Worm (Caenorhabditis elegans) whole organism, late embryonic: ENCODE data around the gene aexr-1.

ENCODE experiments used
- C08G9.2 ChIP-seq: sonication (generic microtip); optimal IDR thresholded peaks from 2 replicates; lab custom pipeline; 2016; ENCODE audit warnings: mild to moderate bottlenecking, missing genetic modification characterization, moderate library complexity, missing compliant biosample characterization
- F13H6.1 ChIP-seq: sonication (generic microtip); optimal IDR thresholded peaks from 2 replicates; lab custom pipeline; 2016; ENCODE audit warnings: missing genetic modification characterization, missing compliant biosample characterization
- K09A11.1 ChIP-seq: sonication (generic microtip); optimal IDR thresholded peaks from 2 replicates; lab custom pipeline; 2017; ENCODE audit warnings: antibody characterized with exemption, mild to moderate bottlenecking, missing genetic modification characterization, missing compliant biosample characterization; ENCODE audit not compliant: insufficient read depth
- ceh-18 ChIP-seq: sonication (generic microtip); optimal IDR thresholded peaks from 2 replicates; lab custom pipeline; 2016; ENCODE audit warnings: missing genetic modification characterization, missing compliant biosample characterization
- ceh-19 ChIP-seq: fragments of 200-800 bp; sonication (Bioruptor generic); optimal IDR thresholded peaks from 2 replicates; lab custom pipeline; 2018; ENCODE audit warnings: mild to moderate bottlenecking, missing genetic modification characterization, missing compliant biosample characterization
- ceh-2 ChIP-seq: sonication (generic microtip); optimal IDR thresholded peaks from 2 replicates; lab custom pipeline; 2016; ENCODE audit warnings: missing genotype, missing genetic modification characterization, missing compliant biosample characterization
- ceh-22 ChIP-seq: sonication (generic microtip); optimal IDR thresholded peaks from 2 replicates; lab custom pipeline; 2017; ENCODE audit warnings: missing biosample characterization, missing genetic modification characterization
- ceh-30 ChIP-seq: fragments of 150-350 bp; optimal IDR thresholded peaks from 2 replicates; lab custom pipeline; 2014; ENCODE audit warnings: missing biosample characterization, missing genetic modification characterization
- ceh-31 ChIP-seq: sonication (generic microtip); optimal IDR thresholded peaks from 2 replicates; lab custom pipeline; 2016; ENCODE audit warnings: missing genetic modification characterization, missing compliant biosample characterization
- ceh-34 ChIP-seq: sonication (generic microtip); optimal IDR thresholded peaks from 2 replicates; lab custom pipeline; 2016; ENCODE audit warnings: mild to moderate bottlenecking, missing genetic modification characterization, missing compliant biosample characterization
- ceh-45 ChIP-seq: fragments of 200-800 bp; sonication (Bioruptor generic); IDR thresholded peaks from 2 replicates; pipeline ENCODE4 v1.3.6; 2022; ENCODE audit warnings: missing genetic modification reagents, missing genetic modification characterization, missing compliant biosample characterization
- ceh-48 ChIP-seq: sonication (generic microtip); optimal IDR thresholded peaks from 2 replicates; lab custom pipeline; 2016; ENCODE audit warnings: missing genetic modification characterization, inconsistent platforms, missing compliant biosample characterization
- ceh-6 ChIP-seq: fragments of 200-800 bp; sonication (Bioruptor generic); optimal IDR thresholded peaks from 2 replicates; lab custom pipeline; 2018; ENCODE audit warnings: mild to moderate bottlenecking, missing genetic modification characterization, missing compliant biosample characterization
- dmd-4 ChIP-seq: sonication (generic microtip); optimal IDR thresholded peaks from 2 replicates; lab custom pipeline; 2016; ENCODE audit warnings: borderline replicate concordance, missing genetic modification characterization, missing compliant biosample characterization
- elt-2 ChIP-seq: sonication (generic microtip); optimal IDR thresholded peaks from 2 replicates; lab custom pipeline; 2016; ENCODE audit warnings: missing genetic modification reagents, missing genetic modification characterization, missing compliant biosample characterization
- ets-4 ChIP-seq: sonication (generic microtip); optimal IDR thresholded peaks from 2 replicates; lab custom pipeline; 2016; ENCODE audit warnings: missing genetic modification characterization, missing compliant biosample characterization
- eyg-1 ChIP-seq: sonication (generic microtip); optimal IDR thresholded peaks from 2 replicates; lab custom pipeline; 2016; ENCODE audit warnings: missing genotype, missing genetic modification characterization, missing compliant biosample characterization
- fax-1 ChIP-seq: sonication (generic microtip); optimal IDR thresholded peaks from 2 replicates; lab custom pipeline; 2016; ENCODE audit warnings: missing genotype, missing genetic modification characterization, missing compliant biosample characterization
- hlh-15 ChIP-seq: sonication (generic microtip); optimal IDR thresholded peaks from 2 replicates; lab custom pipeline; 2016; ENCODE audit warnings: missing genetic modification characterization, missing compliant biosample characterization
- lim-6 ChIP-seq: sonication (generic microtip); optimal IDR thresholded peaks from 2 replicates; lab custom pipeline; 2016; ENCODE audit warnings: missing genetic modification characterization, missing compliant biosample characterization
- lin-11 ChIP-seq: fragments of 200-800 bp; sonication (Bioruptor generic); optimal IDR thresholded peaks from 2 replicates; lab custom pipeline; 2018; ENCODE audit warnings: mild to moderate bottlenecking, missing genetic modification characterization, missing compliant biosample characterization
- nhr-11 ChIP-seq: fragments of 150-350 bp; optimal IDR thresholded peaks from 2 replicates; lab custom pipeline; 2014; ENCODE audit warnings: missing biosample characterization, missing genetic modification characterization
- nhr-232 ChIP-seq: sonication (generic microtip); optimal IDR thresholded peaks from 2 replicates; lab custom pipeline; 2016; ENCODE audit warnings: missing genetic modification characterization, missing compliant biosample characterization
- npax-4 ChIP-seq: sonication (generic microtip); optimal IDR thresholded peaks from 2 replicates; lab custom pipeline; 2016; ENCODE audit warnings: missing genetic modification characterization, missing compliant biosample characterization
- pat-9 ChIP-seq: fragments of 200-800 bp; sonication (Bioruptor generic); optimal IDR thresholded peaks from 2 replicates; lab custom pipeline; 2018; ENCODE audit warnings: mild to moderate bottlenecking, missing genetic modification characterization, moderate library complexity, missing compliant biosample characterization
- pha-2 ChIP-seq: sonication (generic microtip); optimal IDR thresholded peaks from 2 replicates; lab custom pipeline; 2017; ENCODE audit warnings: mild to moderate bottlenecking, missing genetic modification characterization, missing compliant biosample characterization
- pha-4 ChIP-seq: fragments of 150-350 bp; optimal IDR thresholded peaks from 2 replicates; lab custom pipeline; 2018; ENCODE audit warnings: missing biosample characterization, missing genetic modification reagents, missing genetic modification characterization
- pqm-1 ChIP-seq: sonication (generic microtip); optimal IDR thresholded peaks from 2 replicates; lab custom pipeline; 2016; ENCODE audit warnings: missing genetic modification characterization, missing compliant biosample characterization
- pros-1 ChIP-seq: fragments of 150-350 bp; optimal IDR thresholded peaks from 2 replicates; lab custom pipeline; 2014; ENCODE audit warnings: missing biosample characterization, missing genetic modification reagents, missing genetic modification characterization
- rnt-1 ChIP-seq: sonication (generic microtip); optimal IDR thresholded peaks from 2 replicates; lab custom pipeline; 2016; ENCODE audit warnings: missing genetic modification characterization, missing compliant biosample characterization
- sdc-2 ChIP-seq: sonication (generic microtip); optimal IDR thresholded peaks from 2 replicates; lab custom pipeline; 2016; ENCODE audit warnings: missing genotype, missing genetic modification characterization, missing compliant biosample characterization
- sox-2 ChIP-seq: fragments of 200-800 bp; sonication (Bioruptor generic); IDR thresholded peaks from 2 replicates; pipeline ENCODE4 v1.3.6; 2022; ENCODE audit warnings: missing genetic modification reagents, missing genetic modification characterization, missing compliant biosample characterization
- tbx-2 ChIP-seq: sonication (generic microtip); optimal IDR thresholded peaks from 2 replicates; lab custom pipeline; 2016; ENCODE audit warnings: missing genetic modification characterization, missing compliant biosample characterization
- tbx-7 ChIP-seq: sonication (generic microtip); optimal IDR thresholded peaks from 2 replicates; lab custom pipeline; 2016; ENCODE audit warnings: missing genotype, missing genetic modification characterization, missing compliant biosample characterization
- ttx-3 ChIP-seq: sonication (generic microtip); optimal IDR thresholded peaks from 2 replicates; lab custom pipeline; 2016; ENCODE audit warnings: missing genetic modification reagents, missing genetic modification characterization, missing compliant biosample characterization
- unc-3 ChIP-seq, 2 experiments: fragments of 200-800 bp in 1 of 2; sonication (Bioruptor generic) in 1 of 2; sonication (generic microtip) in 1 of 2; conservative IDR thresholded peaks in 1 of 2; optimal IDR thresholded peaks in 1 of 2; 2 replicates each; pipeline versions ENCODE4 v1.3.6 to Lab custom; 2016 to 2022; ENCODE audit warnings: missing compliant biosample characterization in 2 of 2, missing genetic modification characterization in 2 of 2, missing genetic modification reagents in 1 of 2
- unc-42 ChIP-seq: sonication (generic microtip); optimal IDR thresholded peaks from 2 replicates; lab custom pipeline; 2016; ENCODE audit warnings: missing genotype, missing genetic modification characterization, missing compliant biosample characterization
- unc-55 ChIP-seq: sonication (generic microtip); optimal IDR thresholded peaks from 2 replicates; lab custom pipeline; 2017; ENCODE audit warnings: missing biosample characterization, missing genetic modification reagents, missing genetic modification characterization
- ztf-16 ChIP-seq: sonication (generic microtip); optimal IDR thresholded peaks from 2 replicates; lab custom pipeline; 2017; ENCODE audit warnings: missing genetic modification characterization, missing compliant biosample characterization

The aexr-1 gene

DNA sequence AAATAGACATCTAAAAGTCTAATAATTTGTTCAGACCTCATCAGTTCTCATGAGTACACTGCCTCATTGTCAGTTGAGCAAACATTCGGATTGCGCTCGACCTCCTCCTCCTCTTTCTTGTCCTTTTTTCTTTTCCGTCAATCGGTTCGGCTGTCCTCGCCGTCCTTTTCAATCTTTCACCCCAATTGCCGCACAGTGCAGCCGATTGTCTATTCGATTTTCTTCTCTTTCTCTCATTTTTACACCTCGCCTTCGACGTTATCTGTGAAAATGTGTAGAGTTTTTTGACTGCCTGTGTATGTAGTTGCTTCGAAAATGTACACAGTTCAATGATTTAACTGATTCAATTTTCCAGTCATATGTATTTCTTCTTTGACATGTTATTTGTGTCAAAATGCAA, 18.1 kb upstream of the aexr-1 start:
- no peak for TF ChIP-seq ztf-16 (tag; lab: Kevin White, UChicago)
- no peak for TF ChIP-seq K09A11.1 (tag; lab: Kevin White, UChicago)
- TF ChIP-seq npax-4 = no peak
- no peak for TF ChIP-seq unc-3 (GFP tag; conservative IDR thresholded peaks at IDR 0.05; lab: Robert Waterston, UW)
- TF ChIP-seq unc-3 (tag; optimal IDR thresholded peaks at IDR 0.05; lab: Kevin White, UChicago) = no peak
- no peak for TF ChIP-seq ceh-18 (tag; lab: Kevin White, UChicago)
- no peak for TF ChIP-seq eyg-1 (tag; lab: Kevin White, UChicago)
- TF ChIP-seq C08G9.2 (tag; lab: Kevin White, UChicago) = no peak
- TF ChIP-seq pha-4 (tag; lab: Kevin White, UChicago) = no peak
- no peak for TF ChIP-seq nhr-232 (tag; lab: Kevin White, UChicago)
- no peak for TF ChIP-seq lim-6 (tag; lab: Kevin White, UChicago)
- TF ChIP-seq unc-42 = no peak
- TF ChIP-seq pha-2 = no peak
- TF ChIP-seq dmd-4 (tag; lab: Kevin White, UChicago) = no peak

DNA sequence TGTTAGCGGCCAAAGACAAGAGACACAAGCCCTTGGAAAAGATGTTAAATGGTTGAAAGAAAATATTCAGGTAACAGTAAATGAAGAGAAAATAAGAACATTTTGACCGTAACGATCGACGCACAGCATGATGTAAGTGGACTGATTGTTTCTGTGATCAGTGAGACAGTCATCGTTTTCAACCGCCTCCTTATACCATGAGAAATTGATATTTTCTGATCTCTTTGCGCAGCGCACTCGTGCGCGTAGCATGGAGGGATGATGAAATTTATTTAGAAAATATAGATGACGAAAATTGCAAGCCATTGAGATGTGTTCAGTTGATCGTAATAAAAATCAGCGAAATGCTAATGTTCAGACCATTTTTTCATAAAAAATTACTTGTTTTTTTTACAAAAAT, 14.5 kb upstream of the aexr-1 start:
- TF ChIP-seq C08G9.2 (tag; lab: Kevin White, UChicago) = no peak
- no peak for TF ChIP-seq sdc-2 (tag; lab: Kevin White, UChicago)
- TF ChIP-seq ceh-22 (tag; lab: Kevin White, UChicago) = no peak
- TF ChIP-seq pha-4 (tag; lab: Kevin White, UChicago) = no peak
- TF ChIP-seq tbx-2 = no peak
- no peak for TF ChIP-seq ceh-2 (tag; lab: Kevin White, UChicago)
- no peak for TF ChIP-seq dmd-4 (tag; lab: Kevin White, UChicago)
- no peak for TF ChIP-seq lin-11 (tag; lab: Kevin White, UChicago)
- TF ChIP-seq sox-2 (GFP tag; lab: Robert Waterston, UW) = no peak
- TF ChIP-seq ceh-19 (GFP tag; lab: Kevin White, UChicago) = no peak
- TF ChIP-seq ceh-48 (tag; lab: Kevin White, UChicago) = no peak
- TF ChIP-seq nhr-11 = no peak
- TF ChIP-seq ztf-16 (tag; lab: Kevin White, UChicago) = no peak
- TF ChIP-seq ceh-45 (GFP tag; lab: Robert Waterston, UW) = no peak
- TF ChIP-seq pros-1 (tag; lab: Kevin White, UChicago) = no peak
- TF ChIP-seq ceh-30 (tag; lab: Kevin White, UChicago) = no peak
- TF ChIP-seq ets-4 = no peak
- TF ChIP-seq F13H6.1 (tag; lab: Kevin White, UChicago) = no peak

DNA sequence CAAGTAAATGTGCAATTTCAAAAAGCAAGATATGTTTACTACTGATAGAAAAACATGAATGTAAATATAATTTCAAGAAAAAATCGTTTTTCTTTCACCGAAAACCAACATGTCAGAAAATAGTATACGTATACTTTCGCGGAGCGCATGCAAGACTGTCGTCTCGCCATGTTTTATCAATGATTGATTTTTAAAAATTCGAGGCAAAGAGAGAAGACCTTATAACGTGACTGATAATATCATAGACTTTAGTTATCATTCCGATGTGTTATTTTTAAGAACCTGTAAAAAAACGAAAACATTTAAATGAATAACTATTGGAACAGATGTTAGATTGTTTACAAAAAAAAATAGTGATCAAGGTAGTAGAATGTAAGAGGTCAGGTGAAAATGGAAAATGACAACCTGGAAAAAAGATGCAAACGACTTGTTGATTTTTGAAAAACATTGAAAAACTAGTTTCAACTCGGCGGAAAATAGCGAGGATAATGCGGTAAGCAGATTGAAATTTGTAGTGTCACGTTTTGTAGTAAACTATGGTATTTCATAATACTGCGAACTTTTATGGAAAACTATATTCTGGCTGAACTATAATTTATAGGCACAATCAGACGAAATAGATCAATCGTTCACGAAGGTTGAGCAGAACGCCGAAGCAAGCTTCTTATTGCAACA, 11.5 kb upstream of the aexr-1 start:
- TF ChIP-seq pat-9 (tag; lab: Kevin White, UChicago) (no peak), ceh-6 (GFP tag; lab: Kevin White, UChicago) (no peak), ceh-48 (tag; lab: Kevin White, UChicago) (no peak), ceh-34 (tag; lab: Kevin White, UChicago) (no peak), elt-2 (no peak)

DNA sequence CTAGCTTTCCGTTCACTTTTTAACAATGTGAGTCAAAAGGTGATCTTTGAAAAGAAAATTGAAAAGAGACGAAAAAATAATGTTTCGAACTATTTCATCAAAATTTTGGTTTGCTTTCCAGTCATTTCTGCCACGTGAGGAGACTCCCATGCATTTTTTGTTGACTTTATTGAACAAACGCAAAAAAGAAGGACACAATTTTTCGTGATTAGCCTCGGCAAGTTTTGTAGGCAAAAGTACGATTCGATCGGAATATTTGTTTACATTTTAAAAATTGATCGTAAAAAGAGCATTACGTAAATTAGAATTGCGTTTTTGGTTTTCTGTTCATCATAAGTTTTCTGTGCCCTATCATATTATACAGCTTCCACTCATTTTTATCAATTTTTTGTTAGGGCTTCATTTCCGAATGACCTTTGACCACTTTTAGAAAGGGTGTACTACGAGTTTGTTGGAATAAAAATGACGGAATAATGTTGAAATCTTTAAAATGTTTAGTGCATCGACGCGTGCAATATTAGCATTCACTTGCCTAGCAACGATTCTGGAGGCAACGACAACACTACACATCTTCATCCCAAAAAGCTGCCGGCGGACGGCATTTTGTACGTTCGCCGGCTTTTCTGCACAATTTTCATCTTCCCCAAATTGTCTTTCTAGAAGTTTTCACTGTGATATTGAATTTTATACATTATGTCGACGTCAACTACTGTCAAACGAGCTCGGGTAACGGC, 10.1 kb upstream of the aexr-1 start, which contains the start of gene C56E10.3:
C56E10.3 (plus strand) TSS at position 684 of the 734 bp plus-strand sequence.
- TF ChIP-seq pqm-1 (tag; lab: Kevin White, UChicago) = no peak
- TF ChIP-seq nhr-232 (tag; lab: Kevin White, UChicago) = no peak
- TF ChIP-seq tbx-7 (tag; lab: Kevin White, UChicago) = no peak
- TF ChIP-seq rnt-1 (tag; lab: Kevin White, UChicago) = no peak
- TF ChIP-seq K09A11.1 (tag; lab: Kevin White, UChicago) = no peak
- no peak for TF ChIP-seq hlh-15 (tag; lab: Kevin White, UChicago)
- no peak for TF ChIP-seq unc-55 (GFP tag; lab: Kevin White, UChicago)
- no peak for TF ChIP-seq ttx-3 (tag; lab: Kevin White, UChicago)
- no peak for TF ChIP-seq ceh-31 (tag; lab: Kevin White, UChicago)
- no peak for TF ChIP-seq eyg-1 (tag; lab: Kevin White, UChicago)
- TF ChIP-seq fax-1 (tag; lab: Kevin White, UChicago) = no peak
- no peak for TF ChIP-seq C08G9.2 (tag; lab: Kevin White, UChicago)
- TF ChIP-seq ceh-34 (tag; lab: Kevin White, UChicago) = no peak
